Worm (Caenorhabditis elegans): ENCODE measurements around the gene C54E10.6.
A peak's percentile ranks its signal among the peaks of the same experiment; 100 is the strongest.

The C54E10.6 gene

DNA sequence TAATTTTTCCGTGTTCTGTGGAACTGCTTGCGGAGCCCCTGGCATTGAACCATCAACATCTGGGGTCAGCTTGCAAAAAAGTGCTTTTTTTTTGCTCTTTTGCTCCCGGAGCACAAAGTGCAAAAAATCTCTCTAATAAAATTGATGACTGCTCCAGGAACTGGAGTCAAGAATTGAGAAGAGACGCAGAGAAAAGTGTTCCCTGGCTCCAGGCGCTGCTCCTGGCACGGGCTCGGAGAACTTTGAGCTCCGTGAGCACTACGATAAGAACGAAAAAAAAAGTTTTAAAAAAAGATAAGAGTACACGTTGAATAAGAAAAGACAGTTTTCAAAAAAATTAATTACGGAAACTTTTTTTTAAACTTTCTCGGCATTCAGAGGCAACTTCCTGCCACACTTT is 25.8 kb downstream of the C54E10.6 start:
- TF ChIP-seq dpff-1 (tag; optimal IDR thresholded peaks at IDR 0.05): no peak
- no peak for TF ChIP-seq T07F8.4 (tag; optimal IDR thresholded peaks at IDR 0.05)
- no peak for TF ChIP-seq ceh-40 (GFP tag; IDR thresholded peaks at IDR 0.05)
- TF ChIP-seq zfh-2 (GFP tag; conservative IDR thresholded peaks at IDR 0.05): peak; percentile 48
- peak; percentile 61 for TF ChIP-seq dox-1 (GFP tag; IDR thresholded peaks at IDR 0.05)
- no peak for TF ChIP-seq ztf-26 (tag; optimal IDR thresholded peaks at IDR 0.05)
- TF ChIP-seq chd-7 (tag; optimal IDR thresholded peaks at IDR 0.05): no peak
- TF ChIP-seq tlf-1 (GFP tag; optimal IDR thresholded peaks at IDR 0.05): no peak
- no peak for TF ChIP-seq ztf-28 (GFP tag; IDR thresholded peaks at IDR 0.05)
- TF ChIP-seq hmg-1.2 (GFP tag; IDR thresholded peaks at IDR 0.05): peak; percentile 27; the same call in 1 of the 2 replicates
- no peak for TF ChIP-seq hrde-1 (tag; optimal IDR thresholded peaks at IDR 0.05; ENCODE audit: borderline replicate concordance)
- TF ChIP-seq lin-35 (GFP tag; optimal IDR thresholded peaks at IDR 0.05): peak in 1 of 3 experiments; percentile 15
- no peak for TF ChIP-seq snpc-4 (GFP tag; optimal IDR thresholded peaks at IDR 0.05)
- peak in 1 of 4 experiments; percentile 15 for TF ChIP-seq snpc-4 (tag; optimal IDR thresholded peaks at IDR 0.05)
- no peak for TF ChIP-seq tbp1 (GFP tag; optimal IDR thresholded peaks at IDR 0.05)
- TF ChIP-seq C06A6.2 (GFP tag; conservative IDR thresholded peaks at IDR 0.05): no peak
- TF ChIP-seq cebp-1 (GFP tag; IDR thresholded peaks at IDR 0.05): no peak
- peak; percentile 32 for TF ChIP-seq cebp-1 (tag; optimal IDR thresholded peaks at IDR 0.05)
- no peak for TF ChIP-seq him-1 (tag; optimal IDR thresholded peaks at IDR 0.05)
- no peak for TF ChIP-seq attf-3 (GFP tag; conservative IDR thresholded peaks at IDR 0.05)
- TF ChIP-seq ets-4 (GFP tag; optimal IDR thresholded peaks at IDR 0.05): no peak
- no peak for TF ChIP-seq ccch-3 (GFP tag; optimal IDR thresholded peaks at IDR 0.05)
- no peak for TF ChIP-seq snpc-1.1 (tag; optimal IDR thresholded peaks at IDR 0.05; ENCODE audit: insufficient read depth)
- no peak for TF ChIP-seq unc-130 (GFP tag; optimal IDR thresholded peaks at IDR 0.05)
- no peak for TF ChIP-seq F55B11.4 (tag; optimal IDR thresholded peaks at IDR 0.05; ENCODE audit: borderline replicate concordance, insufficient read depth)
- no peak for TF ChIP-seq snpc-1.3 (tag; optimal IDR thresholded peaks at IDR 0.05; ENCODE audit: insufficient read depth)
- no peak for TF ChIP-seq mes-4 (tag; optimal IDR thresholded peaks at IDR 0.05)
- TF ChIP-seq nhr-80 (tag; optimal IDR thresholded peaks at IDR 0.05): peak; percentile 76
- no peak for TF ChIP-seq mcd-1 (GFP tag; IDR thresholded peaks at IDR 0.05)
- no peak for TF ChIP-seq mxl-1 (tag; optimal IDR thresholded peaks at IDR 0.05)
- no peak for TF ChIP-seq D2030.7 (GFP tag; IDR thresholded peaks at IDR 0.05)

DNA sequence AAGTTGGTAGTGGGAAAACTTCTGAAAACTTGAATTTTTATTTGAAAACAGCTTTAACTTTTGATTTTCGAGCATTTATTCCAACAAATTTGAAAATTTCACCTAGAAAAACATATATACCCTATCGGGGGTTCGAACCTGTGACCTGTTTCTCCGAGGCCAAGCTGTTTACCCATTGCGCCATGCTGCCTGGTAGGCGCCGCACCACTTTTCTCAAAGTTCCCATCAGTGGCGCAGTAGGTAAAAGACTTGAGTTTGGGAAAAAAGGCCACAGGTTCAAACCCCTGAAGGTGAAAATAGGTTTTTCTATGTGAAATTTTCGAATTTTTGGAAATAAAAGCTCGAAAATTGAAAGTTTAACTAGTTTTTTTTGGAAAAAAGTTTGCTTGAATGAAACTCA is 27.9 kb downstream of the C54E10.6 start:
- no peak for TF ChIP-seq T07F8.4 (tag; optimal IDR thresholded peaks at IDR 0.05)
- peak; percentile 25 for TF ChIP-seq rpc-1 (optimal IDR thresholded peaks at IDR 0.05)
- peak; percentile 68 for TF ChIP-seq rpc-1 (tag; optimal IDR thresholded peaks at IDR 0.05)
- peak; percentile 3 for TF ChIP-seq B0261.1 (tag; optimal IDR thresholded peaks at IDR 0.05)
- peak; percentile 73 for TF ChIP-seq tbp1 (GFP tag; optimal IDR thresholded peaks at IDR 0.05)
- TF ChIP-seq zfh-2 (GFP tag; conservative IDR thresholded peaks at IDR 0.05): no peak
- no peak for TF ChIP-seq ZK185.1 (tag; optimal IDR thresholded peaks at IDR 0.05; ENCODE audit: poor library complexity, severe bottlenecking)
- TF ChIP-seq ekl-4 (GFP tag; IDR thresholded peaks at IDR 0.05): no peak

DNA sequence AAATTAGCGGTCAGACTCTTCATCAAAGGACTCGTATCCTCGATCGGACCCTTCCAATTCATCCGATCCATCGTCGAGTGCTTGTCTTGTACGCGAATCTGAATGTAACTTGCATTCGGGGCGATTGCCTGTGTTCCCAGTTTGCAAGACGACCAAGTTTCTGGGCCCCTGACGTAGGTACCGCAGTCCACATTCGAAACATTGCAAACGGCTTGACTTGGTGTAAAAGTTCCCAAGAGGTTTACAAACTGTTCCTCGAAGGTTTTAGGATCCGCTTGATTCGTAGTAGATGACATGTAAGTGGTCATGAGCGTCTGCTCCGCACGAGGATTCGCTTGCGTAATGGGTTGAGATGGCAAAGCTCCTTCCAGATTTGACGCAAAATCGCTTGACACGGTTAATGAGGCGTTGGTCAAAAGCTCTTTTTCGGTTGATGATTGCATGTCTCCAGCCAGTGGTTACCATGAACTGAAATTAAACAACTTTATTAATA is 32.2 kb downstream of the C54E10.6 start, which contains the start of gene Y17D7B.4:
TSS of gene Y17D7B.4 (minus strand) at position 443 of the 493 bp plus-strand sequence.
- TF ChIP-seq sea-2 (GFP tag; IDR thresholded peaks at IDR 0.05) (no peak), rcor-1 (GFP tag; IDR thresholded peaks at IDR 0.05) (no peak), cebp-2 (GFP tag; IDR thresholded peaks at IDR 0.05) (no peak), ceh-40 (GFP tag; IDR thresholded peaks at IDR 0.05) (no peak), nfyb-1 (GFP tag; IDR thresholded peaks at IDR 0.05) (no peak), ztf-6 (GFP tag; IDR thresholded peaks at IDR 0.05) (no peak), gei-17 (GFP tag; optimal IDR thresholded peaks at IDR 0.05) (no peak), F33H1.4 (GFP tag; IDR thresholded peaks at IDR 0.05) (no peak), athp-1 (tag; optimal IDR thresholded peaks at IDR 0.05) (no peak), aptf-2 (GFP tag; conservative IDR thresholded peaks at IDR 0.05) (no peak), ceh-91 (GFP tag; IDR thresholded peaks at IDR 0.05) (no peak)

All from whole organism, young adult.